Fruit fly (Drosophila melanogaster): ENCODE measurements around the gene CG6800.

DNA sequence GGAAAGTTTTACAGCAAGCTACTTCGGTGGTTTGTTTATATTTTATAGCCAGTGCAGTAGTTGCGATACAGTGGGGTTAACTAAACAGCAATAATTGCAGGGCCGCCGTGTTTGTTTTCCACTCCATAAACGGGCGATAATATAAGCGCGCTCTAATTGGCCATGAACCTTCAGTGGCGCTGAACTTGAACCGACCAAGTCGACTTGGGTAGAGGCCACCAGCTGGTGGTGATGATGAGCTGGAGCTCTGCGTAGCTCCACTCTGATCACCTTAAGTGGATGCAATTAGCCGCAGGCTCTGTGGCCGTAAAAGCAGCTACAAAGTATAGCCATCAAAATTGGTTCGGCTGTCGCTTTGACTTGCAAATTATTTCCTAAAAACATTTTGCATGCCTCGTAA, 4.1 kb downstream of the CG6800 start:
- TF ChIP-seq fru (GFP tag; optimal IDR thresholded peaks at IDR 0.05) (no peak), usp (GFP tag; optimal IDR thresholded peaks at IDR 0.05) (no peak)

Data from whole organism, wandering third instar larva.